Fruit fly (Drosophila melanogaster): Measurements from ENCODE around the gene Ino80.

- TF ChIP-seq CG14655 (GFP tag; optimal IDR thresholded peaks at IDR 0.05), result peak; percentile 71
- TF ChIP-seq EcR (GFP tag; optimal IDR thresholded peaks at IDR 0.05), result no peak
- TF ChIP-seq CG12605 (GFP tag; IDR thresholded peaks at IDR 0.05), result no peak
Observed at dm6 chr3R:19383298-19383697, 19.7 kb downstream of the Ino80 start.
